Worm (Caenorhabditis elegans) whole organism, L4 larva: Measurements from ENCODE around the gene rab-39.
A peak's percentile ranks its signal among the peaks of the same experiment; 100 is the strongest.

Experiments used
- F10B5.3 ChIP-seq: sonication (generic microtip); optimal IDR thresholded peaks from 2 replicates; lab custom pipeline; 2016; ENCODE audit warnings: mild to moderate bottlenecking, missing genetic modification characterization, missing compliant biosample characterization
- F26F4.8 ChIP-seq: fragments of 200-800 bp; sonication (Bioruptor generic); conservative IDR thresholded peaks from 2 replicates; pipeline ENCODE4 v1.3.6; 2022; ENCODE audit warnings: missing genetic modification characterization, missing compliant biosample characterization
- F49E8.2 ChIP-seq: sonication (generic microtip); optimal IDR thresholded peaks from 2 replicates; lab custom pipeline; 2016; ENCODE audit warnings: missing compliant biosample characterization, mild to moderate bottlenecking, missing genetic modification characterization, borderline replicate concordance
- Y48G9A.11 ChIP-seq: fragments of 200-800 bp; sonication (Bioruptor generic); IDR thresholded peaks from 2 replicates; pipeline ENCODE4 v1.3.6; 2022; ENCODE audit warnings: missing genetic modification reagents, missing genetic modification characterization, missing compliant biosample characterization
- ZK546.5 ChIP-seq, 2 experiments: sonication (generic microtip); optimal IDR thresholded peaks; 2 replicates each; lab custom pipeline; 2017; ENCODE audit warnings: missing biosample characterization in 2 of 2, missing genetic modification characterization in 2 of 2
- aha-1 ChIP-seq: fragments of 150-350 bp; peaks from one replicate; lab custom pipeline; 2014; ENCODE audit warnings: missing biosample characterization, missing genetic modification characterization
- aly-2 ChIP-seq: sonication (generic microtip); optimal IDR thresholded peaks from 2 replicates; lab custom pipeline; 2018; ENCODE audit warnings: missing biosample characterization, missing genetic modification characterization
- arid-1 ChIP-seq: fragments of 200-800 bp; sonication (Bioruptor generic); conservative IDR thresholded peaks from 2 replicates; pipeline ENCODE4 v1.3.6; 2022; ENCODE audit warnings: missing genetic modification reagents, missing genetic modification characterization, missing compliant biosample characterization
- ceh-28 ChIP-seq: fragments of 150-350 bp; optimal IDR thresholded peaks from 2 replicates; lab custom pipeline; 2014; ENCODE audit warnings: missing biosample characterization, missing genetic modification reagents, missing genetic modification characterization
- ces-1 ChIP-seq: fragments of 150-350 bp; sonication (generic microtip); optimal IDR thresholded peaks from 4 replicates; lab custom pipeline; 2014; ENCODE audit warnings: missing biosample characterization, missing genetic modification reagents, missing genetic modification characterization
- ctbp-1 ChIP-seq: fragments of 200-800 bp; sonication (Bioruptor generic); IDR thresholded peaks from 2 replicates; pipeline ENCODE4 v1.3.6; 2022; ENCODE audit warnings: missing genetic modification reagents, missing genetic modification characterization, missing compliant biosample characterization
- dmd-6 ChIP-seq: fragments of 200-800 bp; sonication (Bioruptor generic); IDR thresholded peaks from 2 replicates; pipeline ENCODE4 v1.3.6; 2022; ENCODE audit warnings: missing genetic modification reagents, missing genetic modification characterization, missing compliant biosample characterization
- dpl-1 ChIP-seq: fragments of 150-350 bp; optimal IDR thresholded peaks from 2 replicates; lab custom pipeline; 2014; ENCODE audit warnings: missing biosample characterization, missing genetic modification reagents, missing genetic modification characterization
- fkh-10 ChIP-seq: fragments of 150-350 bp; optimal IDR thresholded peaks from 2 replicates; lab custom pipeline; 2014; ENCODE audit warnings: missing biosample characterization, missing genetic modification reagents, missing genetic modification characterization
- hlh-11 ChIP-seq: fragments of 200-800 bp; sonication (Bioruptor generic); optimal IDR thresholded peaks from 2 replicates; lab custom pipeline; 2018; ENCODE audit warnings: mild to moderate bottlenecking, missing genetic modification characterization, missing compliant biosample characterization
- hlh-30 ChIP-seq: sonication (generic microtip); optimal IDR thresholded peaks from 2 replicates; lab custom pipeline; 2017; ENCODE audit warnings: antibody characterized with exemption, mild to moderate bottlenecking, missing genetic modification characterization, missing compliant biosample characterization; ENCODE audit not compliant: insufficient read depth
- lin-39 ChIP-seq: fragments of 150-350 bp; optimal IDR thresholded peaks from 2 replicates; lab custom pipeline; 2014; ENCODE audit warnings: missing biosample characterization, missing genetic modification reagents, missing genetic modification characterization
- lsy-2 ChIP-seq, 2 experiments: fragments of 150-350 bp in 1 of 2; sonication (generic microtip) in 1 of 2; optimal IDR thresholded peaks; 2 replicates each; lab custom pipeline; 2014 to 2017; ENCODE audit warnings: missing biosample characterization in 2 of 2, missing genetic modification characterization in 2 of 2
- madf-9 ChIP-seq: fragments of 200-800 bp; sonication (Bioruptor generic); conservative IDR thresholded peaks from 2 replicates; pipeline ENCODE4 v1.3.6; 2022; ENCODE audit warnings: missing genetic modification reagents, missing genetic modification characterization, missing compliant biosample characterization
- mdt-29 ChIP-seq: fragments of 200-800 bp; sonication (Bioruptor generic); IDR thresholded peaks from 2 replicates; pipeline ENCODE4 v1.3.6; 2022; ENCODE audit warnings: missing genetic modification reagents, missing genetic modification characterization, missing compliant biosample characterization
- mes-2 ChIP-seq: sonication (generic microtip); optimal IDR thresholded peaks from 2 replicates; lab custom pipeline; 2016; ENCODE audit warnings: missing genotype, mild to moderate bottlenecking, missing genetic modification characterization, missing compliant biosample characterization; ENCODE audit not compliant: poor library complexity, severe bottlenecking
- mxl-2 ChIP-seq: fragments of 200-800 bp; sonication (Bioruptor generic); conservative IDR thresholded peaks from 2 replicates; pipeline ENCODE4 v1.3.6; 2022; ENCODE audit warnings: missing genetic modification reagents, missing genetic modification characterization, missing compliant biosample characterization
- mxl-3 ChIP-seq: fragments of 200-800 bp; sonication (Bioruptor generic); optimal IDR thresholded peaks from 2 replicates; lab custom pipeline; 2018; ENCODE audit warnings: mild to moderate bottlenecking, missing genetic modification characterization, missing compliant biosample characterization
- nhr-237 ChIP-seq: sonication (generic microtip); optimal IDR thresholded peaks from 2 replicates; lab custom pipeline; 2017; ENCODE audit warnings: missing biosample characterization, missing genetic modification characterization
- nhr-25 ChIP-seq: sonication (generic microtip); optimal IDR thresholded peaks from 2 replicates; lab custom pipeline; 2017; ENCODE audit warnings: missing genetic modification characterization, mild to moderate bottlenecking, missing compliant biosample characterization, antibody characterized with exemption, moderate library complexity, borderline replicate concordance; ENCODE audit not compliant: insufficient read depth
- nhr-28 ChIP-seq: fragments of 150-350 bp; optimal IDR thresholded peaks from 2 replicates; lab custom pipeline; 2014; ENCODE audit warnings: missing biosample characterization, missing genetic modification characterization
- nhr-77 ChIP-seq: fragments of 150-350 bp; optimal IDR thresholded peaks from 2 replicates; lab custom pipeline; 2014; ENCODE audit warnings: missing biosample characterization, missing genetic modification characterization
- pha-4 ChIP-seq, 2 experiments: fragments of 150-350 bp in 1 of 2; fragments of 200-800 bp in 1 of 2; sonication (Bioruptor generic) in 1 of 2; IDR thresholded peaks in 1 of 2; optimal IDR thresholded peaks in 1 of 2; 2 replicates each; pipeline versions ENCODE4 v1.3.6 to Lab custom; 2014 to 2022; ENCODE audit warnings: missing genetic modification characterization in 2 of 2, missing genetic modification reagents in 2 of 2, missing biosample characterization in 1 of 2, missing compliant biosample characterization in 1 of 2
- php-3 ChIP-seq: fragments of 200-800 bp; sonication (Bioruptor generic); IDR thresholded peaks from 2 replicates; pipeline ENCODE4 v1.3.6; 2022; ENCODE audit warnings: missing genetic modification reagents, missing genetic modification characterization, missing compliant biosample characterization
- pqm-1 ChIP-seq: sonication (generic microtip); optimal IDR thresholded peaks from 2 replicates; lab custom pipeline; 2017; ENCODE audit warnings: missing biosample characterization, missing genetic modification characterization
- snpc-1.2 ChIP-seq: fragments of 200-800 bp; sonication (Bioruptor generic); IDR thresholded peaks from 2 replicates; pipeline ENCODE4 v1.3.6; 2022; ENCODE audit warnings: missing genetic modification reagents, missing genetic modification characterization, missing compliant biosample characterization
- snpc-4 ChIP-seq: fragments of 150-350 bp; optimal IDR thresholded peaks from 2 replicates; lab custom pipeline; 2014; ENCODE audit warnings: missing biosample characterization, missing genetic modification characterization
- unc-62 ChIP-seq, 3 experiments: fragments of 150-350 bp in 1 of 3; sonication (generic microtip); optimal IDR thresholded peaks in 2 of 3; peaks in 1 of 3; 1 replicate in 1 of 3; 2 replicates in 2 of 3; lab custom pipeline; 2014 to 2017; ENCODE audit warnings: missing biosample characterization in 3 of 3, missing genetic modification characterization in 3 of 3, missing genetic modification reagents in 3 of 3, missing genotype in 1 of 3

The rab-39 gene

ce11 chrII:9319058-9319915 lies 3.4 kb downstream of the rab-39 start, which contains the start of the genes csa-1 and wdfy-2:
TSS of gene csa-1 (minus strand) at chrII:9319726.
TSS of gene wdfy-2 (plus strand) at chrII:9319865.
- TF ChIP-seq mes-2 (tag; lab: Kevin White, UChicago) (peak; percentile 66), aha-1 (tag; lab: Kevin White, UChicago) (peak; percentile 74), mxl-3 (peak; percentile 26), lsy-2 (tag; optimal IDR thresholded peaks at IDR 0.05; lab: Kevin White, UChicago) (peak in 1 of 2 experiments; percentile 23), snpc-4 (tag; lab: Kevin White, UChicago) (no peak), php-3 (GFP tag; lab: Robert Waterston, UW) (no peak), hlh-11 (tag; lab: Kevin White, UChicago) (no peak), dpl-1 (GFP tag; lab: Kevin White, UChicago) (peak; percentile 61), hlh-30 (tag; lab: Kevin White, UChicago) (no peak)

ce11 chrII:9316801-9317200 lies 5.9 kb downstream of the rab-39 start:
- TF ChIP-seq dmd-6 (GFP tag; lab: Robert Waterston, UW) (no peak), aha-1 (tag; lab: Kevin White, UChicago) (peak; percentile 85)

ce11 chrII:9315692-9316091 lies 7.0 kb downstream of the rab-39 start:
- TF ChIP-seq hlh-30 (tag; lab: Kevin White, UChicago) (peak; percentile 6), arid-1 (GFP tag; lab: Robert Waterston, UW) (no peak), unc-62 (GFP tag; optimal IDR thresholded peaks at IDR 0.05 in 1 of 2; lab: Kevin White, UChicago) (peak in 1 of 2 experiments; percentile 97), unc-62 (tag; optimal IDR thresholded peaks at IDR 0.05; lab: Kevin White, UChicago) (no peak), nhr-28 (tag; lab: Kevin White, UChicago) (no peak), nhr-237 (tag; lab: Kevin White, UChicago) (no peak)

- TF ChIP-seq aha-1 (tag; lab: Kevin White, UChicago) (peak; percentile 9), lin-39 (tag; lab: Kevin White, UChicago) (no peak)
Observed at ce11 chrII:9314733-9315132, 8.0 kb downstream of the rab-39 start.

ce11 chrII:9313335-9313734 lies 9.4 kb downstream of the rab-39 start:
- TF ChIP-seq mdt-29 (GFP tag; lab: Robert Waterston, UW) (no peak), unc-62 (GFP tag; optimal IDR thresholded peaks at IDR 0.05 in 1 of 2; lab: Kevin White, UChicago) (no peak), unc-62 (tag; optimal IDR thresholded peaks at IDR 0.05; lab: Kevin White, UChicago) (no peak), mxl-2 (GFP tag; lab: Robert Waterston, UW) (no peak), ctbp-1 (GFP tag; lab: Robert Waterston, UW) (0 out of 2 replicates have a peak, but pooled peaks have one; percentile 12), fkh-10 (no peak)

- TF ChIP-seq ctbp-1 (GFP tag; lab: Robert Waterston, UW), result peak; percentile 43; the same call in 1 of the 2 replicates
- TF ChIP-seq F26F4.8 (GFP tag; lab: Robert Waterston, UW), result no peak
- TF ChIP-seq nhr-77 (tag; lab: Kevin White, UChicago), result no peak
- no peak for TF ChIP-seq hlh-11 (tag; lab: Kevin White, UChicago)
- TF ChIP-seq ZK546.5 (tag; optimal IDR thresholded peaks at IDR 0.05; lab: Kevin White, UChicago), result no peak
- peak; percentile 89 for TF ChIP-seq fkh-10
- peak; percentile 40 for TF ChIP-seq ces-1 (GFP tag; lab: Kevin White, UChicago)
Observed at ce11 chrII:9311702-9312101, 11.0 kb downstream of the rab-39 start.

ce11 chrII:9310794-9311193 lies 11.9 kb downstream of the rab-39 start:
- TF ChIP-seq snpc-1.2 (GFP tag; lab: Robert Waterston, UW) (no peak), F49E8.2 (tag; lab: Kevin White, UChicago) (no peak), arid-1 (GFP tag; lab: Robert Waterston, UW) (no peak), nhr-77 (tag; lab: Kevin White, UChicago) (no peak), pha-4 (GFP tag; IDR thresholded peaks at IDR 0.05; lab: Robert Waterston, UW) (no peak), pha-4 (tag; optimal IDR thresholded peaks at IDR 0.05; lab: Kevin White, UChicago) (no peak), hlh-11 (tag; lab: Kevin White, UChicago) (no peak), aly-2 (no peak), ctbp-1 (GFP tag; lab: Robert Waterston, UW) (no peak), madf-9 (GFP tag; lab: Robert Waterston, UW) (no peak), F10B5.3 (tag; lab: Kevin White, UChicago) (no peak), aha-1 (tag; lab: Kevin White, UChicago) (no peak), nhr-25 (tag; lab: Kevin White, UChicago) (no peak), Y48G9A.11 (no peak), ceh-28 (tag; lab: Kevin White, UChicago) (no peak), pqm-1 (tag; lab: Kevin White, UChicago) (no peak), hlh-30 (tag; lab: Kevin White, UChicago) (no peak), fkh-10 (no peak)
- TF ChIP-seq, all 104 proteins: peak for 0
